Fruit fly (Drosophila melanogaster) whole organism, embryonic: ENCODE results near the gene Roc1b.

Source experiments
- BtbVII ChIP-seq: fragments of 200-800 bp; sonication (Bioruptor generic); optimal IDR thresholded peaks from 3 replicates; lab custom pipeline; 2017; ENCODE audit warnings: missing biosample characterization, mild to moderate bottlenecking, missing genetic modification characterization
- CG10209 ChIP-seq: fragments of 200-800 bp; sonication (Bioruptor generic); optimal IDR thresholded peaks from 3 replicates; lab custom pipeline; 2017; ENCODE audit warnings: missing biosample characterization, mild to moderate bottlenecking, missing genetic modification characterization, missing genetic modification reagents
- CG10366 ChIP-seq: fragments of 200-800 bp; sonication (Bioruptor generic); IDR thresholded peaks from 2 replicates; pipeline ENCODE4 v1.3.6; 2022; ENCODE audit warnings: missing biosample characterization, missing genetic modification characterization
- CG11398 ChIP-seq: fragments of 200-800 bp; sonication (Bioruptor generic); optimal IDR thresholded peaks from 2 replicates; lab custom pipeline; 2016; ENCODE audit warnings: missing biosample characterization, missing genetic modification characterization
- CG12155 ChIP-seq: fragments of 200-800 bp; sonication (Bioruptor generic); optimal IDR thresholded peaks from 3 replicates; lab custom pipeline; 2016; ENCODE audit warnings: missing biosample characterization, missing genetic modification characterization
- CG13424 ChIP-seq: fragments of 200-800 bp; sonication (Bioruptor generic); optimal IDR thresholded peaks from 2 replicates; lab custom pipeline; 2019; ENCODE audit warnings: missing biosample characterization, mild to moderate bottlenecking, missing genetic modification characterization, moderate library complexity
- CG16815 ChIP-seq: fragments of 200-800 bp; sonication (Bioruptor generic); optimal IDR thresholded peaks from 3 replicates; lab custom pipeline; 2017; ENCODE audit warnings: missing biosample characterization, mild to moderate bottlenecking, missing genetic modification characterization
- CG1792 ChIP-seq: fragments of 200-800 bp; sonication (Bioruptor generic); optimal IDR thresholded peaks from 2 replicates; lab custom pipeline; 2016; ENCODE audit warnings: missing biosample characterization, missing genetic modification characterization
- CG2120 ChIP-seq: fragments of 200-800 bp; sonication (Bioruptor generic); optimal IDR thresholded peaks from 3 replicates; lab custom pipeline; 2016; ENCODE audit warnings: missing biosample characterization, missing genetic modification characterization
- CG2678 ChIP-seq: fragments of 200-800 bp; sonication (Bioruptor generic); optimal IDR thresholded peaks from 3 replicates; lab custom pipeline; 2019; ENCODE audit warnings: missing biosample characterization, mild to moderate bottlenecking, missing genetic modification characterization, moderate library complexity
- CG31365 ChIP-seq: fragments of 200-800 bp; sonication (Bioruptor generic); optimal IDR thresholded peaks from 2 replicates; lab custom pipeline; 2018; ENCODE audit warnings: missing biosample characterization, mild to moderate bottlenecking, missing genetic modification characterization
- CG32772 ChIP-seq: fragments of 200-800 bp; sonication (Bioruptor generic); IDR thresholded peaks from 2 replicates; pipeline ENCODE4 v1.3.6; 2022; ENCODE audit warnings: missing biosample characterization, missing genetic modification characterization
- CG4360 ChIP-seq: fragments of 200-800 bp; sonication (Bioruptor generic); IDR thresholded peaks from 2 replicates; pipeline ENCODE4 v1.3.6; 2022; ENCODE audit warnings: missing biosample characterization, missing genetic modification characterization
- CG6854 ChIP-seq: fragments of 200-800 bp; sonication (Bioruptor generic); optimal IDR thresholded peaks from 3 replicates; lab custom pipeline; 2017; ENCODE audit warnings: missing biosample characterization, mild to moderate bottlenecking, missing genetic modification characterization
- CG7963 ChIP-seq: fragments of 200-800 bp; sonication (Bioruptor generic); IDR thresholded peaks from 3 replicates; pipeline ENCODE4 v1.3.6; 2022; ENCODE audit warnings: missing biosample characterization, missing genetic modification characterization; ENCODE audit not compliant: partially characterized antibody
- CG9932 ChIP-seq: fragments of 200-800 bp; sonication (Bioruptor generic); IDR thresholded peaks from 2 replicates; pipeline ENCODE4 v1.3.6; 2022; ENCODE audit warnings: missing biosample characterization, missing genetic modification characterization
- Dll ChIP-seq: fragments of 200-800 bp; sonication (Bioruptor generic); IDR thresholded peaks from 4 replicates; pipeline ENCODE4 v1.3.6; 2022; ENCODE audit warnings: missing biosample characterization, missing genetic modification characterization; ENCODE audit not compliant: partially characterized antibody
- Fer3 ChIP-seq: fragments of 200-800 bp; sonication (Bioruptor generic); optimal IDR thresholded peaks from 2 replicates; lab custom pipeline; 2018; ENCODE audit warnings: missing biosample characterization, mild to moderate bottlenecking, missing genetic modification characterization, moderate library complexity
- HLH3B ChIP-seq: fragments of 200-800 bp; sonication (Bioruptor generic); IDR thresholded peaks from 2 replicates; pipeline ENCODE4 v1.3.6; 2022; ENCODE audit warnings: missing biosample characterization, missing genetic modification characterization
- Hmr ChIP-seq: fragments of 200-800 bp; sonication (Bioruptor generic); optimal IDR thresholded peaks from 3 replicates; lab custom pipeline; 2017; ENCODE audit warnings: mild to moderate bottlenecking, missing biosample characterization, missing genetic modification reagents, missing genetic modification characterization
- Lpt ChIP-seq: fragments of >200 bp; optimal IDR thresholded peaks from 2 replicates; lab custom pipeline; 2018; ENCODE audit warnings: missing biosample characterization, missing genetic modification characterization
- Med ChIP-seq: fragments of 200-800 bp; sonication (Bioruptor generic); peaks from one replicate; lab custom pipeline; 2016; ENCODE audit warnings: missing biosample characterization, missing genetic modification characterization, mild to moderate bottlenecking, inconsistent platforms, moderate library complexity
- Mes4 ChIP-seq: fragments of 200-800 bp; sonication (Bioruptor generic); optimal IDR thresholded peaks from 2 replicates; lab custom pipeline; 2016; ENCODE audit warnings: missing biosample characterization, missing genetic modification characterization
- Mrtf ChIP-seq: fragments of 200-800 bp; sonication (Bioruptor generic); IDR thresholded peaks from 3 replicates; pipeline ENCODE4 v1.3.6; 2022; ENCODE audit warnings: missing biosample characterization, missing genetic modification characterization
- Opbp ChIP-seq: fragments of 200-800 bp; sonication (Bioruptor generic); IDR thresholded peaks from 3 replicates; pipeline ENCODE4 v1.3.6; 2022; ENCODE audit warnings: missing biosample characterization, missing genetic modification characterization; ENCODE audit not compliant: partially characterized antibody
- Pdp1 ChIP-seq, 2 experiments: fragments of 200-800 bp; sonication (Bioruptor generic); optimal IDR thresholded peaks; 3 replicates each; lab custom pipeline; 2016; ENCODE audit warnings: missing biosample characterization in 2 of 2, missing genetic modification characterization in 2 of 2, mild to moderate bottlenecking in 1 of 2, moderate library complexity in 1 of 2
- Ptx1 ChIP-seq: fragments of 200-800 bp; sonication (Bioruptor generic); IDR thresholded peaks from 2 replicates; pipeline ENCODE4 v1.3.6; 2022; ENCODE audit warnings: missing biosample characterization, missing genetic modification characterization
- Sry-δ ChIP-seq: fragments of 200-800 bp; sonication (Bioruptor generic); optimal IDR thresholded peaks from 2 replicates; lab custom pipeline; 2016; ENCODE audit warnings: missing biosample characterization, missing genetic modification characterization
- ato ChIP-seq: fragments of 200-800 bp; sonication (Bioruptor generic); IDR thresholded peaks from 2 replicates; pipeline ENCODE4 v1.3.6; 2022; ENCODE audit warnings: missing biosample characterization, missing genetic modification characterization; ENCODE audit not compliant: partially characterized antibody
- bab2 ChIP-seq: fragments of 200-800 bp; sonication (Bioruptor generic); optimal IDR thresholded peaks from 2 replicates; lab custom pipeline; 2016; ENCODE audit warnings: missing biosample characterization, missing genetic modification characterization
- bbx ChIP-seq: fragments of 200-800 bp; sonication (Bioruptor generic); IDR thresholded peaks from 2 replicates; pipeline ENCODE4 v1.3.6; 2022; ENCODE audit warnings: missing biosample characterization, missing genetic modification characterization; ENCODE audit not compliant: partially characterized antibody
- chinmo ChIP-seq: fragments of 200-800 bp; sonication (Bioruptor generic); IDR thresholded peaks from 4 replicates; pipeline ENCODE4 v1.3.6; 2022; ENCODE audit warnings: missing biosample characterization, missing genetic modification characterization; ENCODE audit not compliant: partially characterized antibody
- ci ChIP-seq: fragments of 200-800 bp; sonication (Bioruptor generic); IDR thresholded peaks from 3 replicates; pipeline ENCODE4 v1.3.6; 2022; ENCODE audit warnings: missing biosample characterization, missing genetic modification characterization
- cwo ChIP-seq: fragments of 200-800 bp; sonication (Bioruptor generic); optimal IDR thresholded peaks from 3 replicates; lab custom pipeline; 2017; ENCODE audit warnings: missing biosample characterization, missing genetic modification characterization, mild to moderate bottlenecking, moderate library complexity, missing genetic modification reagents
- eve ChIP-seq, 2 experiments: fragments of >200 bp; optimal IDR thresholded peaks; 2 replicates each; lab custom pipeline; 2017; ENCODE audit warnings: missing biosample characterization in 2 of 2, missing genetic modification characterization in 2 of 2
- ewg ChIP-seq: fragments of 200-800 bp; sonication (Bioruptor generic); optimal IDR thresholded peaks from 3 replicates; lab custom pipeline; 2017; ENCODE audit warnings: mild to moderate bottlenecking, missing biosample characterization, missing genetic modification reagents, missing genetic modification characterization
- gsb ChIP-seq: fragments of 200-800 bp; sonication (Bioruptor generic); IDR thresholded peaks from 2 replicates; pipeline ENCODE4 v1.3.6; 2022; ENCODE audit warnings: missing biosample characterization, missing genetic modification characterization
- hb ChIP-seq: fragments of 200-800 bp; sonication (Bioruptor generic); IDR thresholded peaks from 3 replicates; pipeline ENCODE4 v1.3.6; 2022; ENCODE audit warnings: missing biosample characterization, missing genetic modification characterization; ENCODE audit not compliant: partially characterized antibody
- hth ChIP-seq: fragments of >200 bp; optimal IDR thresholded peaks from 2 replicates; lab custom pipeline; 2017; ENCODE audit warnings: inconsistent platforms
- maf-S ChIP-seq: fragments of 200-800 bp; sonication (Bioruptor generic); optimal IDR thresholded peaks from 2 replicates; lab custom pipeline; 2016; ENCODE audit warnings: missing biosample characterization, missing genetic modification characterization
- pb ChIP-seq: fragments of 200-800 bp; sonication (Bioruptor generic); optimal IDR thresholded peaks from 3 replicates; lab custom pipeline; 2016; ENCODE audit warnings: missing biosample characterization, missing genetic modification characterization
- rib ChIP-seq: fragments of 200-800 bp; sonication (Bioruptor generic); IDR thresholded peaks from 2 replicates; pipeline ENCODE4 v1.3.6; 2022; ENCODE audit warnings: missing biosample characterization, missing genetic modification characterization
- row ChIP-seq: fragments of 200-800 bp; sonication (Bioruptor generic); IDR thresholded peaks from 3 replicates; pipeline ENCODE4 v1.3.6; 2022; ENCODE audit warnings: missing biosample characterization, missing genetic modification characterization
- schlank ChIP-seq: fragments of 200-800 bp; sonication (Bioruptor generic); optimal IDR thresholded peaks from 2 replicates; lab custom pipeline; 2018; ENCODE audit warnings: missing biosample characterization, mild to moderate bottlenecking, missing genetic modification characterization
- sens ChIP-seq: fragments of 200-800 bp; sonication (Bioruptor generic); peaks from one replicate; lab custom pipeline; 2016; ENCODE audit warnings: missing biosample characterization, missing genetic modification characterization
- seq ChIP-seq: fragments of 200-800 bp; sonication (Bioruptor generic); IDR thresholded peaks from 2 replicates; pipeline ENCODE4 v1.3.6; 2022; ENCODE audit warnings: missing biosample characterization, missing genetic modification characterization
- slbo ChIP-seq: fragments of 200-800 bp; sonication (Bioruptor generic); IDR thresholded peaks from 2 replicates; pipeline ENCODE4 v1.3.6; 2022; ENCODE audit warnings: missing biosample characterization, missing genetic modification characterization
- slp2 ChIP-seq: fragments of 200-800 bp; sonication (Bioruptor generic); optimal IDR thresholded peaks from 2 replicates; lab custom pipeline; 2016; ENCODE audit warnings: missing biosample characterization, missing genetic modification characterization
- tap ChIP-seq: fragments of 200-800 bp; optimal IDR thresholded peaks from 3 replicates; lab custom pipeline; 2019; ENCODE audit warnings: missing biosample characterization, mild to moderate bottlenecking, missing genetic modification characterization, moderate library complexity
- trh ChIP-seq: fragments of 200-800 bp; sonication (Bioruptor generic); optimal IDR thresholded peaks from 2 replicates; lab custom pipeline; 2016; ENCODE audit warnings: missing biosample characterization, missing genetic modification characterization
- z ChIP-seq: fragments of 200-800 bp; sonication (Bioruptor generic); IDR thresholded peaks from 3 replicates; pipeline ENCODE4 v1.3.6; 2022; ENCODE audit warnings: missing biosample characterization, missing genetic modification characterization

Gene Roc1b

dm6 chr3L:311607-312006 lies 46.2 kb upstream of the Roc1b start (continued):
- no peak for TF ChIP-seq pb
- TF ChIP-seq maf-S (GFP tag; lab: Kevin White, UChicago) = no peak
- peak in 1 of 2 experiments; percentile 76 for TF ChIP-seq Pdp1 (GFP tag; optimal IDR thresholded peaks at IDR 0.05; lab: Kevin White, UChicago)
- TF ChIP-seq BtbVII = peak; percentile 87
- no peak for TF ChIP-seq HLH3B (GFP tag; lab: Robert Waterston, UW)
- no peak for TF ChIP-seq CG10209 (GFP tag; lab: Kevin White, UChicago)
- TF ChIP-seq CG9932 (GFP tag; lab: Robert Waterston, UW) = no peak
- TF ChIP-seq z (GFP tag; lab: Robert Waterston, UW) = peak; percentile 94
- no peak for TF ChIP-seq ato (GFP tag; lab: Robert Waterston, UW)
- TF ChIP-seq CG2678 (tag; lab: Kevin White, UChicago) = no peak
- TF ChIP-seq rib = no peak; the same call in 1 of the 2 replicates
- no peak for TF ChIP-seq Opbp (GFP tag; lab: Robert Waterston, UW)
- no peak for TF ChIP-seq CG16815 (GFP tag; lab: Kevin White, UChicago)
- no peak for TF ChIP-seq Ptx1

dm6 chr3L:312323-312722 lies 45.5 kb upstream of the Roc1b start:
- TF ChIP-seq CG6854 (GFP tag; lab: Kevin White, UChicago) = no peak
- TF ChIP-seq ewg = peak; percentile 61
- TF ChIP-seq trh = no peak
- TF ChIP-seq CG7963 (GFP tag; lab: Robert Waterston, UW) = no peak
- TF ChIP-seq Dll (GFP tag; lab: Robert Waterston, UW) = no peak
- no peak for TF ChIP-seq seq (GFP tag; lab: Robert Waterston, UW)
- TF ChIP-seq CG1792 (GFP tag; lab: Kevin White, UChicago) = no peak
- TF ChIP-seq row (GFP tag; lab: Robert Waterston, UW) = peak; percentile 33; the same call in 2 of the 3 replicates
- no peak for TF ChIP-seq CG16815 (GFP tag; lab: Kevin White, UChicago)
- TF ChIP-seq CG11398 (GFP tag; lab: Kevin White, UChicago) = no peak
- no peak for TF ChIP-seq tap (tag; lab: Kevin White, UChicago)
- TF ChIP-seq CG2120 (GFP tag; lab: Kevin White, UChicago) = peak; percentile 40
- no peak for TF ChIP-seq eve (GFP tag; optimal IDR thresholded peaks at IDR 0.05; lab: Kevin White, UChicago)
- TF ChIP-seq CG12155 (GFP tag; lab: Kevin White, UChicago) = no peak
- no peak for TF ChIP-seq Mes4 (GFP tag; lab: Kevin White, UChicago)
- no peak for TF ChIP-seq Fer3 (tag; lab: Kevin White, UChicago)
- TF ChIP-seq Hmr = no peak
- TF ChIP-seq CG32772 (GFP tag; lab: Robert Waterston, UW) = no peak
- no peak for TF ChIP-seq CG10366 (GFP tag; lab: Robert Waterston, UW)
- TF ChIP-seq schlank = no peak
- TF ChIP-seq gsb = no peak
- no peak for TF ChIP-seq ci (GFP tag; lab: Robert Waterston, UW)
- 0 out of 4 replicates have a peak, but pooled peaks have one; percentile 27 for TF ChIP-seq chinmo (GFP tag; lab: Robert Waterston, UW)
- no peak for TF ChIP-seq CG13424 (tag; lab: Kevin White, UChicago)
- TF ChIP-seq hb (GFP tag; lab: Robert Waterston, UW) = no peak
- TF ChIP-seq bbx (GFP tag; lab: Robert Waterston, UW) = peak; percentile 27; the same call in 1 of the 2 replicates
- no peak for TF ChIP-seq hth
- TF ChIP-seq slbo (GFP tag; lab: Robert Waterston, UW) = peak; percentile 22; the same call in 1 of the 2 replicates
- no peak for TF ChIP-seq bab2 (GFP tag; lab: Kevin White, UChicago)
- peak; percentile 10 for TF ChIP-seq sens (GFP tag; lab: Kevin White, UChicago)
- no peak for TF ChIP-seq Lpt (GFP tag; lab: Kevin White, UChicago)
- no peak for TF ChIP-seq Sry-δ (GFP tag; lab: Kevin White, UChicago)
- no peak for TF ChIP-seq cwo
- no peak for TF ChIP-seq slp2
- no peak for TF ChIP-seq Mrtf
- peak; percentile 52 for TF ChIP-seq Med
- no peak for TF ChIP-seq CG31365 (tag; lab: Kevin White, UChicago)
- TF ChIP-seq CG4360 (GFP tag; lab: Robert Waterston, UW) = no peak
